Fruit fly (Drosophila melanogaster) whole organism, wandering third instar larva: ENCODE results near the gene CG43085.

Source experiments
- Abd-B ChIP-seq: fragments of >200 bp; optimal IDR thresholded peaks from 2 replicates; lab custom pipeline; 2017; ENCODE audit warnings: missing biosample characterization, missing genetic modification characterization
- CG32264 ChIP-seq: fragments of 200-800 bp; sonication (Bioruptor generic); optimal IDR thresholded peaks from 2 replicates; lab custom pipeline; 2016; ENCODE audit warnings: missing biosample characterization, missing genetic modification characterization
- CG9705 ChIP-seq: fragments of 200-800 bp; sonication (Bioruptor generic); optimal IDR thresholded peaks from 2 replicates; lab custom pipeline; 2018; ENCODE audit warnings: missing biosample characterization, mild to moderate bottlenecking, missing genetic modification characterization
- CrebA ChIP-seq: fragments of 200-800 bp; sonication (Bioruptor generic); optimal IDR thresholded peaks from 2 replicates; lab custom pipeline; 2016; ENCODE audit warnings: missing biosample characterization, mild to moderate bottlenecking, missing genetic modification characterization, borderline replicate concordance
- Dfd ChIP-seq: fragments of >200 bp; optimal IDR thresholded peaks from 2 replicates; lab custom pipeline; 2017; ENCODE audit warnings: missing biosample characterization, missing genetic modification characterization
- Dif ChIP-seq: fragments of 200-275, 200-300 bp; sonication (Bioruptor generic); optimal IDR thresholded peaks from 2 replicates; lab custom pipeline; 2018; ENCODE audit warnings: missing biosample characterization, missing genetic modification characterization; ENCODE audit not compliant: partially characterized antibody
- HLH106 ChIP-seq: fragments of 200-800 bp; optimal IDR thresholded peaks from 3 replicates; lab custom pipeline; 2019; ENCODE audit warnings: missing biosample characterization, mild to moderate bottlenecking, missing genetic modification characterization, moderate library complexity
- Hnf4 ChIP-seq: fragments of 200-800 bp; sonication (Bioruptor generic); optimal IDR thresholded peaks from 2 replicates; lab custom pipeline; 2016; ENCODE audit warnings: missing biosample characterization, mild to moderate bottlenecking, missing genetic modification characterization
- Hr78 ChIP-seq: fragments of >200 bp; optimal IDR thresholded peaks from 2 replicates; lab custom pipeline; 2017; ENCODE audit warnings: missing biosample characterization, missing genetic modification characterization
- Hr83 ChIP-seq: fragments of 200-300 bp; sonication (Bioruptor generic); optimal IDR thresholded peaks from 2 replicates; lab custom pipeline; 2016; ENCODE audit warnings: missing biosample characterization, mild to moderate bottlenecking, missing genetic modification characterization, moderate library complexity; ENCODE audit not compliant: poor library complexity, severe bottlenecking
- Jra ChIP-seq: sonication (Bioruptor generic); optimal IDR thresholded peaks from 2 replicates; lab custom pipeline; 2016; ENCODE audit warnings: missing biosample characterization, missing genetic modification characterization
- Myc ChIP-seq: fragments of >200 bp; optimal IDR thresholded peaks from 2 replicates; lab custom pipeline; 2017
- N ChIP-seq: fragments of >200 bp; optimal IDR thresholded peaks from 2 replicates; lab custom pipeline; 2018; ENCODE audit warnings: missing biosample characterization, missing external identifiers, missing genetic modification characterization
- OdsH ChIP-seq: fragments of 200-800 bp; sonication (Bioruptor generic); optimal IDR thresholded peaks from 2 replicates; lab custom pipeline; 2016; ENCODE audit warnings: missing biosample characterization, mild to moderate bottlenecking, missing genetic modification characterization
- Rel ChIP-seq, 2 experiments: fragments of 200-800 bp; sonication (Bioruptor generic) in 1 of 2; optimal IDR thresholded peaks; 2 replicates in 1 of 2; 3 replicates in 1 of 2; lab custom pipeline; 2016 to 2019; ENCODE audit warnings: mild to moderate bottlenecking in 2 of 2, missing biosample characterization in 2 of 2, missing genetic modification characterization in 2 of 2, moderate library complexity in 1 of 2
- Sp1 ChIP-seq: fragments of 200-800 bp; sonication (Bioruptor generic); optimal IDR thresholded peaks from 3 replicates; lab custom pipeline; 2019; ENCODE audit warnings: missing biosample characterization, mild to moderate bottlenecking, missing genetic modification characterization, moderate library complexity
- Vsx2 ChIP-seq: fragments of 200-300, 225-300 bp; sonication (Bioruptor generic); optimal IDR thresholded peaks from 2 replicates; lab custom pipeline; 2018; ENCODE audit warnings: missing biosample characterization, missing genetic modification characterization; ENCODE audit not compliant: partially characterized antibody
- br ChIP-seq: fragments of 200-800 bp; sonication (Bioruptor generic); optimal IDR thresholded peaks from 2 replicates; lab custom pipeline; 2016; ENCODE audit warnings: missing biosample characterization, missing genetic modification characterization
- brk ChIP-seq: fragments of 200-800 bp; sonication (Bioruptor generic); optimal IDR thresholded peaks from 2 replicates; lab custom pipeline; 2016; ENCODE audit warnings: missing biosample characterization, mild to moderate bottlenecking, missing genetic modification characterization
- dl ChIP-seq, 2 experiments: fragments of 175-275, 200-275 bp in 1 of 2; fragments of 200-275 bp in 1 of 2; sonication (Bioruptor generic); optimal IDR thresholded peaks; lab custom pipeline; 2018; ENCODE audit warnings: mild to moderate bottlenecking in 2 of 2, missing biosample characterization in 2 of 2, missing genetic modification characterization in 2 of 2, moderate library complexity in 2 of 2; ENCODE audit not compliant: partially characterized antibody in 2 of 2, insufficient read depth in 1 of 2
- dmrt93B ChIP-seq: fragments of 200-800 bp; sonication (Bioruptor generic); optimal IDR thresholded peaks from 2 replicates; lab custom pipeline; 2018; ENCODE audit warnings: missing biosample characterization, mild to moderate bottlenecking, missing genetic modification characterization
- dsf ChIP-seq: sonication (Bioruptor generic); optimal IDR thresholded peaks from 2 replicates; lab custom pipeline; 2016; ENCODE audit warnings: missing biosample characterization, missing genetic modification characterization, borderline replicate concordance
- foxo ChIP-seq, 2 experiments: fragments of 200-800 bp; sonication (Bioruptor generic); optimal IDR thresholded peaks; 2 replicates in 1 of 2; 3 replicates in 1 of 2; lab custom pipeline; 2016 to 2017; ENCODE audit warnings: missing biosample characterization in 2 of 2, missing genetic modification characterization in 2 of 2
- fru ChIP-seq: fragments of 200-800 bp; sonication (Bioruptor generic); optimal IDR thresholded peaks from 3 replicates; lab custom pipeline; 2016; ENCODE audit warnings: missing biosample characterization, mild to moderate bottlenecking, missing genetic modification characterization
- h ChIP-seq: fragments of 200-800 bp; sonication (Bioruptor generic); optimal IDR thresholded peaks from 3 replicates; lab custom pipeline; 2016; ENCODE audit warnings: missing biosample characterization, mild to moderate bottlenecking, missing genetic modification characterization
- jim ChIP-seq: fragments of 175-275, 200-325 bp; sonication (Bioruptor generic); optimal IDR thresholded peaks from 2 replicates; lab custom pipeline; 2016; ENCODE audit warnings: missing biosample characterization, mild to moderate bottlenecking, missing genetic modification characterization
- lola ChIP-seq: fragments of >200 bp; optimal IDR thresholded peaks from 2 replicates; lab custom pipeline; 2017; ENCODE audit warnings: missing biosample characterization, missing genetic modification characterization
- psq ChIP-seq: fragments of 200-800 bp; sonication (Bioruptor generic); optimal IDR thresholded peaks from 3 replicates; lab custom pipeline; 2017; ENCODE audit warnings: missing biosample characterization, mild to moderate bottlenecking, missing genetic modification characterization, moderate library complexity
- rgr ChIP-seq: fragments of 200-800 bp; sonication (Bioruptor generic); optimal IDR thresholded peaks from 3 replicates; lab custom pipeline; 2016; ENCODE audit warnings: missing biosample characterization, mild to moderate bottlenecking, missing genetic modification characterization
- sage ChIP-seq: fragments of 200-800 bp; sonication (Bioruptor generic); optimal IDR thresholded peaks from 2 replicates; lab custom pipeline; 2016; ENCODE audit warnings: missing biosample characterization, mild to moderate bottlenecking, missing genetic modification characterization
- sv ChIP-seq: fragments of 200-800 bp; sonication (Bioruptor generic); optimal IDR thresholded peaks from 3 replicates; lab custom pipeline; 2016; ENCODE audit warnings: missing biosample characterization, missing genetic modification characterization
- tai ChIP-seq: sonication (Bioruptor generic); optimal IDR thresholded peaks from 2 replicates; lab custom pipeline; 2016; ENCODE audit warnings: missing biosample characterization, missing genetic modification characterization
- usp ChIP-seq: fragments of >200 bp; optimal IDR thresholded peaks from 2 replicates; lab custom pipeline; 2017; ENCODE audit warnings: missing biosample characterization, missing genetic modification characterization
- woc ChIP-seq: sonication (Bioruptor generic); optimal IDR thresholded peaks from 2 replicates; lab custom pipeline; 2016; ENCODE audit warnings: missing biosample characterization, mild to moderate bottlenecking, missing genetic modification characterization

Gene CG43085

DNA sequence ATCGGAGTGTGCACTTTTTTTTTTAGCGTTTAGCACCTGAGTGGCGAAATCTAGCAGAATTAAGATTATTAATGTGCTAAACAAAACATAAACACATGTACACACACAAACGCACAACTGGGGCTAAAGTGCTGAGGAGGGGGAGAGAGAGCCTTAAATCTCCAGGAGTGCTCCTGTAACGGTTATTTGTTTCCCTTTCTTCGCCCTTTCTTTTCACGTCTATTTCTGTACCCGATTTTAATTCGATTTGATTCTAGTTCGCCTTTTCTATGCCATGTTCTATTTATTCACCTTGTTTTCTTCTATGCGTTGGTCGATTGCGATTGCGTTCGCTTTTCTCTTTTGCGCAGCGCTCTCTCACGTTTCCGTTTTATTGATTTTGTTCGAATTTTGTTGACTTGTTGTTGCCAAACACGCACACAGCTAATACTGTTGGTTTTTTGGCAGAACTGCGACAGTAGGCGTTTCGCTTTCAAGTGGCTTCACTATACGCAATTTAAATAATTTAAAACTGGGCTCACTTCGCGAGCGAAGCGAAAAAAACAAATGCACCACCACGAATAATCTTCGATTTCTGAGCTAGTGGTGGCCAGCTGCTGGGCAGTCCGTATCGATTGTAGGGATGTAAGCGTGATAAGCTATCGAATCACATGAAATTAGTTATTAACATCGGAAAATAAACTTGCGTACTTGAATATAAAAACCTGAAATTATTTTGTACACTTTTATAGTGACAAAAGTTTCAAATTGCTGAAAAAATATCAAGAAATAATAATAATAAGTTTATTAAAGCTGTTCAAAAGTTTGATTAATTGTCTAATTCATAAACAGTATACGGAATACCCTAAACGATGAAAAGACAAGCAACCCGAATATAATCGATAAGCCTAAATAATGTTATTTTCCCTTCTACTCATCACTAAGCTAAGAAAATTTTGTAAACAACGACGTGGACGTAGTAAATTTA, 7.4 kb upstream of the CG43085 start, which contains the start of the genes Krn, Ndfip and CG7484 (continued):
- TF ChIP-seq rgr (GFP tag; lab: Kevin White, UChicago) = peak; percentile 91
- TF ChIP-seq woc = peak; percentile 89
- no peak for TF ChIP-seq CrebA (GFP tag; lab: Kevin White, UChicago)
- peak; percentile 89 for TF ChIP-seq dmrt93B (GFP tag; lab: Kevin White, UChicago)
- TF ChIP-seq h (GFP tag; lab: Kevin White, UChicago) = peak; percentile 91
- TF ChIP-seq, all 38 proteins: peak for 25

dm6 chr3L:17652878-17653700, 6.6 kb upstream of the CG43085 start:
- TF ChIP-seq psq = peak; percentile 54
- TF ChIP-seq br (GFP tag; lab: Kevin White, UChicago) = peak; percentile 72
- TF ChIP-seq dmrt93B (GFP tag; lab: Kevin White, UChicago) = peak; percentile 65
- TF ChIP-seq HLH106 (tag; lab: Kevin White, UChicago) = peak; percentile 10
- TF ChIP-seq Hr78 (GFP tag; lab: Kevin White, UChicago) = no peak
- TF ChIP-seq woc = peak; percentile 34
- peak; percentile 77 for TF ChIP-seq Dif (GFP tag; lab: Kevin White, UChicago)
- peak; percentile 37 for TF ChIP-seq OdsH (GFP tag; lab: Kevin White, UChicago)
- no peak for TF ChIP-seq dsf (GFP tag; lab: Kevin White, UChicago)
- peak; percentile 49 for TF ChIP-seq sage (GFP tag; lab: Kevin White, UChicago)
- TF ChIP-seq Abd-B (GFP tag; lab: Kevin White, UChicago) = no peak
- peak; percentile 76 for TF ChIP-seq Jra (GFP tag; lab: Kevin White, UChicago)
- TF ChIP-seq Hr83 (GFP tag; lab: Kevin White, UChicago) = peak; percentile 100
- peak; percentile 62 for TF ChIP-seq rgr (GFP tag; lab: Kevin White, UChicago)
- TF ChIP-seq Vsx2 (GFP tag; lab: Kevin White, UChicago) = peak; percentile 92
- no peak for TF ChIP-seq Dfd
- no peak for TF ChIP-seq sv (GFP tag; lab: Kevin White, UChicago)
- peak; percentile 78 for TF ChIP-seq tai (GFP tag; lab: Kevin White, UChicago)
- TF ChIP-seq Hnf4 (GFP tag; lab: Kevin White, UChicago) = peak; percentile 87
- TF ChIP-seq brk (GFP tag; lab: Kevin White, UChicago) = peak; percentile 59
- peak in 1 of 2 experiments; percentile 85 for TF ChIP-seq foxo (GFP tag; optimal IDR thresholded peaks at IDR 0.05; lab: Kevin White, UChicago)
- peak; percentile 63 for TF ChIP-seq CG9705 (GFP tag; lab: Kevin White, UChicago)
- no peak for TF ChIP-seq usp (GFP tag; lab: Kevin White, UChicago)
- no peak for TF ChIP-seq N
- TF ChIP-seq CG32264 (GFP tag; lab: Kevin White, UChicago) = peak; percentile 73
- no peak for TF ChIP-seq Sp1 (GFP tag; lab: Kevin White, UChicago)
- no peak for TF ChIP-seq Rel (GFP tag; optimal IDR thresholded peaks at IDR 0.05; lab: Kevin White, UChicago)
- TF ChIP-seq Rel (tag; optimal IDR thresholded peaks at IDR 0.05; lab: Kevin White, UChicago) = no peak
- peak; percentile 85 for TF ChIP-seq fru
- no peak for TF ChIP-seq Myc (lab: Kevin White, UChicago)
- peak; percentile 87 for TF ChIP-seq jim (GFP tag; lab: Kevin White, UChicago)
- TF ChIP-seq CrebA (GFP tag; lab: Kevin White, UChicago) = peak; percentile 85
- no peak for TF ChIP-seq lola (GFP tag; lab: Kevin White, UChicago)
- peak; percentile 94 for TF ChIP-seq h (GFP tag; lab: Kevin White, UChicago)
- peak; percentile 3 to 25 for TF ChIP-seq dl (GFP tag; optimal IDR thresholded peaks at IDR 0.05; lab: Kevin White, UChicago; ENCODE audit: insufficient read depth in 1 of 2, partially characterized antibody in 2 of 2)
